Worm (Caenorhabditis elegans) whole organism, L2 larva: ENCODE data around the gene F46B3.23.
"Not testable (repeated sequence)": the region's sequence is repeated elsewhere in the genome, so short reads cannot be mapped to it uniquely, and the experiment has no call there.

Experiments
- R02D3.7 ChIP-seq: fragments of 150-350 bp; optimal IDR thresholded peaks from 2 replicates; lab custom pipeline; 2014; ENCODE audit warnings: missing biosample characterization, missing genetic modification characterization
- alr-1 ChIP-seq: fragments of 150-350 bp; optimal IDR thresholded peaks from 2 replicates; lab custom pipeline; 2014; ENCODE audit warnings: missing biosample characterization, missing genetic modification characterization
- aly-2 ChIP-seq: fragments of 150-350 bp; optimal IDR thresholded peaks from 2 replicates; lab custom pipeline; 2014; ENCODE audit warnings: missing biosample characterization, missing genetic modification characterization
- blmp-1 ChIP-seq: sonication (generic microtip); optimal IDR thresholded peaks from 2 replicates; lab custom pipeline; 2017; ENCODE audit warnings: missing genetic modification characterization, mild to moderate bottlenecking, missing compliant biosample characterization, antibody characterized with exemption, moderate library complexity; ENCODE audit not compliant: insufficient read depth
- ceh-16 ChIP-seq: fragments of 150-350 bp; optimal IDR thresholded peaks from 2 replicates; lab custom pipeline; 2014; ENCODE audit warnings: missing biosample characterization, missing genetic modification characterization
- ceh-82 ChIP-seq: fragments of 150-350 bp; optimal IDR thresholded peaks from 2 replicates; lab custom pipeline; 2014; ENCODE audit warnings: missing biosample characterization, missing genetic modification characterization
- crh-2 ChIP-seq: sonication (generic microtip); optimal IDR thresholded peaks from 2 replicates; lab custom pipeline; 2017; ENCODE audit warnings: missing biosample characterization, missing genetic modification characterization
- dmd-4 ChIP-seq: sonication (generic microtip); optimal IDR thresholded peaks from 2 replicates; lab custom pipeline; 2017; ENCODE audit warnings: missing biosample characterization, missing genetic modification characterization
- egl-27 ChIP-seq: sonication (generic microtip); optimal IDR thresholded peaks from 3 replicates; lab custom pipeline; 2017; ENCODE audit warnings: missing biosample characterization, missing genetic modification reagents, missing genetic modification characterization
- elt-1 ChIP-seq: fragments of 150-350 bp; optimal IDR thresholded peaks from 2 replicates; lab custom pipeline; 2014; ENCODE audit warnings: missing biosample characterization, missing genetic modification characterization
- fos-1 ChIP-seq: fragments of 150-350 bp; optimal IDR thresholded peaks from 2 replicates; lab custom pipeline; 2014; ENCODE audit warnings: missing biosample characterization, missing genetic modification characterization
- lin-11 ChIP-seq: fragments of 150-350 bp; sonication (generic microtip); optimal IDR thresholded peaks from 2 replicates; lab custom pipeline; 2014; ENCODE audit warnings: missing biosample characterization, missing genetic modification characterization, inconsistent platforms, mixed read lengths
- lin-13 ChIP-seq: fragments of 150-350 bp; optimal IDR thresholded peaks from 2 replicates; lab custom pipeline; 2014; ENCODE audit warnings: missing biosample characterization, missing genetic modification reagents, missing genetic modification characterization
- lin-39 ChIP-seq: fragments of 150-350 bp; optimal IDR thresholded peaks from 2 replicates; lab custom pipeline; 2014; ENCODE audit warnings: missing biosample characterization, missing genetic modification reagents, missing genetic modification characterization
- mab-5 ChIP-seq: fragments of 150-350 bp; optimal IDR thresholded peaks from 2 replicates; lab custom pipeline; 2014; ENCODE audit warnings: missing biosample characterization, missing genetic modification characterization
- mbf-1 ChIP-seq: sonication (generic microtip); optimal IDR thresholded peaks from 2 replicates; lab custom pipeline; 2017; ENCODE audit warnings: missing biosample characterization, missing genetic modification characterization
- mdl-1 ChIP-seq, 2 experiments: fragments of 150-350 bp in 1 of 2; sonication (generic microtip) in 1 of 2; optimal IDR thresholded peaks; 2 replicates each; lab custom pipeline; 2017; ENCODE audit warnings: missing biosample characterization in 2 of 2, missing genetic modification characterization in 2 of 2
- nhr-10 ChIP-seq: sonication (generic microtip); optimal IDR thresholded peaks from 2 replicates; lab custom pipeline; 2017; ENCODE audit warnings: missing biosample characterization, missing genetic modification characterization
- nhr-11 ChIP-seq: fragments of 150-350 bp; optimal IDR thresholded peaks from 2 replicates; lab custom pipeline; 2014; ENCODE audit warnings: missing biosample characterization, missing genetic modification characterization
- nhr-12 ChIP-seq: fragments of 150-350 bp; optimal IDR thresholded peaks from 2 replicates; lab custom pipeline; 2014; ENCODE audit warnings: missing biosample characterization, missing genetic modification characterization
- nhr-237 ChIP-seq: fragments of 150-350 bp; optimal IDR thresholded peaks from 2 replicates; lab custom pipeline; 2014; ENCODE audit warnings: missing biosample characterization, missing genetic modification characterization
- nhr-6 ChIP-seq: fragments of 150-350 bp; optimal IDR thresholded peaks from 2 replicates; lab custom pipeline; 2014; ENCODE audit warnings: missing biosample characterization, missing genetic modification characterization
- peb-1 ChIP-seq: fragments of 150-350 bp; optimal IDR thresholded peaks from 2 replicates; lab custom pipeline; 2014; ENCODE audit warnings: missing biosample characterization, missing genetic modification characterization
- sem-4 ChIP-seq: fragments of 150-350 bp; optimal IDR thresholded peaks from 2 replicates; lab custom pipeline; 2014; ENCODE audit warnings: missing biosample characterization, missing genetic modification reagents, missing genetic modification characterization
- skn-1 ChIP-seq: sonication (generic microtip); optimal IDR thresholded peaks from 2 replicates; lab custom pipeline; 2017; ENCODE audit warnings: missing biosample characterization, missing genetic modification characterization
- sma-3 ChIP-seq: sonication (generic microtip); optimal IDR thresholded peaks from 2 replicates; lab custom pipeline; 2016; ENCODE audit warnings: missing genetic modification reagents, missing genetic modification characterization, missing compliant biosample characterization
- sma-9 ChIP-seq, 2 experiments: fragments of 150-350 bp in 1 of 2; sonication (generic microtip) in 1 of 2; optimal IDR thresholded peaks; 2 replicates each; lab custom pipeline; 2014 to 2016; ENCODE audit warnings: missing genetic modification characterization in 2 of 2, mild to moderate bottlenecking in 1 of 2, missing biosample characterization in 1 of 2, missing compliant biosample characterization in 1 of 2, missing genetic modification reagents in 1 of 2, moderate library complexity in 1 of 2
- unc-39 ChIP-seq: fragments of 150-350 bp; optimal IDR thresholded peaks from 2 replicates; lab custom pipeline; 2014; ENCODE audit warnings: missing biosample characterization, missing genetic modification characterization
- unc-62 ChIP-seq: fragments of 150-350 bp; optimal IDR thresholded peaks from 2 replicates; lab custom pipeline; 2014; ENCODE audit warnings: missing biosample characterization, missing genetic modification reagents, missing genetic modification characterization
- zag-1 ChIP-seq: fragments of 150-350 bp; optimal IDR thresholded peaks from 2 replicates; lab custom pipeline; 2014; ENCODE audit warnings: missing biosample characterization, missing genetic modification characterization
- ztf-11 ChIP-seq: sonication (generic microtip); optimal IDR thresholded peaks from 2 replicates; lab custom pipeline; 2017; ENCODE audit warnings: missing biosample characterization, missing genetic modification characterization

The F46B3.23 gene

DNA sequence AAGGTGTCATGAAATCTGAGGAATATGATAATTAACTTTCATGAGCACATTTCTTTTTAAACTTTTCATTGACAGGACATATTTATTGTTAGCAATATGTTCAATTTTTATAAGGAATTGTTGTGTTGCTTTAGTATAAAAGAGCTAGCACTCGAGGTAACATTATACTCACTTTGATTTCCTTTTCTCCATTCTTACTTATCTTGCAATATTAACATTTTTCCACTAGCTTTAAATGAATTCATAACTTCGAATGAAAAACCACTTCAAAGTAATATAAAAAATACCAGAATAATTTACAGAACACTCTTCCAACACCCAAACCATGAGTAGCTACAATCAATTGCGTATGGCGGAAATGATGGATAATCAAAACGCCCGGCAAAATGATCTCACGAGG lies 33.1 kb downstream of the F46B3.23 start, which contains the start of gene F26F2.5:
Gene F26F2.5 (plus strand): TSS at position 301 of the 400 bp plus-strand sequence.
- TF ChIP-seq dmd-4 (tag; lab: Kevin White, UChicago) = no peak
- TF ChIP-seq nhr-10 = no peak
- no peak for TF ChIP-seq mdl-1 (tag; optimal IDR thresholded peaks at IDR 0.05; lab: Kevin White, UChicago)
- no peak for TF ChIP-seq crh-2 (tag; lab: Kevin White, UChicago)
- TF ChIP-seq nhr-237 (tag; lab: Kevin White, UChicago) = no peak
- no peak for TF ChIP-seq nhr-11 (tag; lab: Kevin White, UChicago)
- TF ChIP-seq nhr-12 (tag; lab: Kevin White, UChicago) = no peak
- no peak for TF ChIP-seq sma-3 (GFP tag; lab: Kevin White, UChicago)
- no peak for TF ChIP-seq ceh-16
- no peak for TF ChIP-seq blmp-1 (tag; lab: Kevin White, UChicago)
- no peak for TF ChIP-seq skn-1
- no peak for TF ChIP-seq nhr-6 (tag; lab: Kevin White, UChicago)
- no peak for TF ChIP-seq elt-1 (tag; lab: Kevin White, UChicago)
- no peak for TF ChIP-seq R02D3.7
- no peak for TF ChIP-seq unc-39 (tag; lab: Kevin White, UChicago)
- TF ChIP-seq mab-5 (tag; lab: Kevin White, UChicago) = no peak
- TF ChIP-seq unc-62 (GFP tag; lab: Kevin White, UChicago) = no peak
- TF ChIP-seq lin-13 = no peak

DNA sequence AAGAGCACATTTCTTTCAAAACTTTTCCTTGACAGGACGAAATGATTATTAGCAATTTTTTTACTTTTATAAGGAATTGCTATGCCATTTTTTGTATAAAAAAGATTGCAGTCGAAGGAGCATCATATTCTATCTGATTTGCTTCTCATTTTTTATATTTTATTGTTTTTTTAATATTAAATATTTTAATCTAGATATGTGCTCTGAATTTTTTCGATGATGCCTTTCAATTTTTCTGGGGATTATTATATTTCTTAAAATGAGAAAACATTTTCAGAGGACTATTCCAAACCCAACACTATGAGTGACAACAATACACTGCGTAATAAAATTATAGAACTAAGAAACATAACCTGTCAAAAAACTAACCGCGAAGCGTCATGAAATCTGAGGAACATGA lies 37.5 kb downstream of the F46B3.23 start, which contains the start of gene F26F2.4:
Gene F26F2.4 (plus strand): TSS at position 301 of the 400 bp plus-strand sequence.
- TF ChIP-seq ceh-82, lin-11, zag-1 (tag; lab: Kevin White, UChicago): not testable (repeated sequence)

DNA sequence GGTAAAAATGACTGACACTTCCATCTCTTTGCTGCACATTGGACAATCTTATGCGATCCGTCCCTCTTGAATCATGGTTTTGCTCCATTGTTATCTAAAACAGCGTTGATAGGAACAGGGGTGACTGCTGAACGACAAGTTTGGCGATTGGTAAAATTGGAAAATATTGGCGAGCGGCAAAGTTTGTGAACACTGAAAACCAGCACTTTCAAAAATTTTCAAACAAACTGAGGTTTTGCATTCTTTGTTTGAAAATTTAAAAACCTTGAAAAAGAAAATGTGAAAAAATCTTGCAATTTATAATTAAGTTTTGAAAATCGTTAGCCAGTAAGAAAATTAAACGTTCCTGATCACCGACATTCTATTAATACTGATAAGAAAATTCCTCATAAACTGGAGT lies 40.1 kb downstream of the F46B3.23 start, which contains the start of gene F26F2.3:
Gene F26F2.3 (minus strand): TSS at position 101 of the 400 bp plus-strand sequence.
- TF ChIP-seq nhr-11 (tag; lab: Kevin White, UChicago) = no peak
- no peak for TF ChIP-seq unc-62 (GFP tag; lab: Kevin White, UChicago)
- no peak for TF ChIP-seq sem-4 (tag; lab: Kevin White, UChicago)
- TF ChIP-seq R02D3.7 = no peak
- TF ChIP-seq fos-1 (tag; lab: Kevin White, UChicago) = no peak
- TF ChIP-seq mbf-1 (tag; lab: Kevin White, UChicago) = no peak
- no peak for TF ChIP-seq ceh-16
- TF ChIP-seq mab-5 (tag; lab: Kevin White, UChicago) = no peak
- no peak for TF ChIP-seq ceh-82 (tag; lab: Kevin White, UChicago)
- no peak for TF ChIP-seq aly-2 (tag; lab: Kevin White, UChicago)
- TF ChIP-seq egl-27 (tag; lab: Kevin White, UChicago) = no peak
- no peak for TF ChIP-seq lin-39 (tag; lab: Kevin White, UChicago)

DNA sequence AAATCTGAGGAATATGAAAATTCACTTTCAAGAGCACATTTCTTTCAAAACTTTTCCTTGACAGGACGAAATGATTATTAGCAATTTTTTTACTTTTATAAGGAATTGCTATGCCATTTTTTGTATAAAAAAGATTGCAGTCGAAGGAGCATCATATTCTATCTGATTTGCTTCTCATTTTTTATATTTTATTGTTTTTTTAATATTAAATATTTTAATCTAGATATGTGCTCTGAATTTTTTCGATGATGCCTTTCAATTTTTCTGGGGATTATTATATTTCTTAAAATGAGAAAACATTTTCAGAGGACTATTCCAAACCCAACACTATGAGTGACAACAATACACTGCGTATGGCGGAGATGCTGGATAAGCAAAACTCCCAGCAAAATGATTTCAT lies 42.5 kb downstream of the F46B3.23 start, which contains the start of gene F26F2.13:
Gene F26F2.13 (plus strand): TSS at position 301 of the 400 bp plus-strand sequence.
- not testable (repeated sequence) for TF ChIP-seq nhr-6, alr-1, aly-2 (tag; lab: Kevin White, UChicago)

DNA sequence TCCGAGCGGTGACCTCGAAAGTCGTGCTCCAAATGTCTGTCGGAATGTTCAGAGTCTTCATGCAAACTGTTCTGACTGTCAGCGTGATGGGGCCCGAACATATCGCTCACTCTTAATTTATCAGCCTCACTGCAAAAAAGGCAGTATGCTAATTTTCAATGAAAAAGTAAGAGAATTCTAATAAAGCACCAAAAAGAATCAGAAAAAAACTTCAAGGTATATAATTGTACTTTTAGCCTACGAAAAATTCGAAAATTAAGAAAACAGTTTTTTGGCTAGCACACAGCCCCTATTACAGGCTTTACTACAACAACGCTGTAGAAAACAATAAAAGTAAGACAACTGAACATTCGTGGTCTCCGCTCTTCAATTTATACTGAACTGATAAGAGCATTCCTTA lies 44.7 kb downstream of the F46B3.23 start, which contains the start of gene F26F2.1:
Gene F26F2.1 (minus strand): TSS at position 101 of the 400 bp plus-strand sequence.
- TF ChIP-seq lin-11 (tag; lab: Kevin White, UChicago) (no peak), R02D3.7 (no peak), skn-1 (no peak), nhr-11 (tag; lab: Kevin White, UChicago) (no peak), dmd-4 (tag; lab: Kevin White, UChicago) (no peak), nhr-6 (tag; lab: Kevin White, UChicago) (no peak), mab-5 (tag; lab: Kevin White, UChicago) (no peak), sma-9 (GFP tag; optimal IDR thresholded peaks at IDR 0.05; lab: Kevin White, UChicago) (no peak), sma-9 (tag; optimal IDR thresholded peaks at IDR 0.05; lab: Kevin White, UChicago) (no peak), crh-2 (tag; lab: Kevin White, UChicago) (no peak), ceh-82 (tag; lab: Kevin White, UChicago) (no peak), peb-1 (tag; lab: Kevin White, UChicago) (no peak), ztf-11 (tag; lab: Kevin White, UChicago) (no peak)
